Worm (Caenorhabditis elegans) whole organism, L3 larva: ENCODE results near the gene fbxc-47.

Experiments
- jun-1 ChIP-seq: fragments of 150-350 bp; optimal IDR thresholded peaks from 2 replicates; lab custom pipeline; 2014; ENCODE audit warnings: missing biosample characterization, missing genetic modification reagents, missing genetic modification characterization
- pqm-1 ChIP-seq: fragments of 150-350 bp; optimal IDR thresholded peaks from 2 replicates; lab custom pipeline; 2017; ENCODE audit warnings: missing biosample characterization, missing genetic modification characterization, inconsistent platforms
- tbx-2 ChIP-seq: sonication (generic microtip); optimal IDR thresholded peaks from 2 replicates; lab custom pipeline; 2016; ENCODE audit warnings: mild to moderate bottlenecking, missing genetic modification characterization, missing compliant biosample characterization

- TF ChIP-seq jun-1 (no peak), pqm-1 (tag; lab: Kevin White, UChicago) (no peak), tbx-2 (no peak)
These were observed 2.2 kb downstream of the fbxc-47 start for ce11 chrIV:3807545-3807944.
